Fruit fly (Drosophila melanogaster) whole organism, embryonic: Measurements from ENCODE around the gene CG34244.

Source experiments
- ATbp ChIP-seq: fragments of 200-800 bp; sonication (Bioruptor generic); optimal IDR thresholded peaks from 2 replicates; lab custom pipeline; 2017; ENCODE audit warnings: missing biosample characterization, mild to moderate bottlenecking, missing genetic modification characterization, missing genetic modification reagents
- Aef1 ChIP-seq: fragments of 200-800 bp; sonication (Bioruptor generic); IDR thresholded peaks from 3 replicates; pipeline ENCODE4 v1.3.6; 2022; ENCODE audit warnings: missing biosample characterization, missing genetic modification characterization
- CG10147 ChIP-seq: fragments of 200-800 bp; sonication (Bioruptor generic); optimal IDR thresholded peaks from 2 replicates; lab custom pipeline; 2019; ENCODE audit warnings: missing biosample characterization, mild to moderate bottlenecking, missing genetic modification characterization, moderate library complexity
- CG11398 ChIP-seq: fragments of 200-800 bp; sonication (Bioruptor generic); optimal IDR thresholded peaks from 2 replicates; lab custom pipeline; 2016; ENCODE audit warnings: missing biosample characterization, missing genetic modification characterization
- CG1233 ChIP-seq: fragments of 200-800 bp; sonication (Bioruptor generic); optimal IDR thresholded peaks from 4 replicates; lab custom pipeline; 2018; ENCODE audit warnings: missing biosample characterization, mild to moderate bottlenecking, missing genetic modification characterization
- CG12391 ChIP-seq: fragments of 200-800 bp; sonication (Bioruptor generic); optimal IDR thresholded peaks from 3 replicates; lab custom pipeline; 2018; ENCODE audit warnings: missing biosample characterization, mild to moderate bottlenecking, missing genetic modification characterization, moderate library complexity
- CG12769 ChIP-seq: fragments of 200-800 bp; sonication (Bioruptor generic); optimal IDR thresholded peaks from 2 replicates; lab custom pipeline; 2019; ENCODE audit warnings: missing biosample characterization, mild to moderate bottlenecking, missing genetic modification characterization, moderate library complexity
- CG14710 ChIP-seq: fragments of 200-800 bp; sonication (Bioruptor generic); optimal IDR thresholded peaks from 3 replicates; lab custom pipeline; 2019; ENCODE audit warnings: missing biosample characterization, mild to moderate bottlenecking, missing genetic modification characterization, moderate library complexity
- CG14860 ChIP-seq: fragments of 200-800 bp; sonication (Bioruptor generic); IDR thresholded peaks from 3 replicates; pipeline ENCODE4 v1.3.6; 2022; ENCODE audit warnings: missing biosample characterization, missing genetic modification characterization; ENCODE audit not compliant: partially characterized antibody
- CG15479 ChIP-seq: fragments of 200-800 bp; sonication (Bioruptor generic); optimal IDR thresholded peaks from 3 replicates; lab custom pipeline; 2019; ENCODE audit warnings: missing biosample characterization, mild to moderate bottlenecking, missing genetic modification characterization, moderate library complexity
- CG15696 ChIP-seq: fragments of 200-800 bp; sonication (Bioruptor generic); optimal IDR thresholded peaks from 2 replicates; lab custom pipeline; 2019; ENCODE audit warnings: missing biosample characterization, mild to moderate bottlenecking, missing genetic modification characterization, moderate library complexity
- CG18011 ChIP-seq: fragments of 200-800 bp; sonication (Bioruptor generic); optimal IDR thresholded peaks from 2 replicates; lab custom pipeline; 2017; ENCODE audit warnings: missing biosample characterization, missing genetic modification characterization, mild to moderate bottlenecking, moderate library complexity, missing genotype
- CG32532 ChIP-seq: fragments of 200-800 bp; sonication (Bioruptor generic); IDR thresholded peaks from 2 replicates; pipeline ENCODE4 v1.3.6; 2022; ENCODE audit warnings: missing biosample characterization, missing genetic modification characterization
- CG4854 ChIP-seq: fragments of 200-800 bp; sonication (Bioruptor generic); optimal IDR thresholded peaks from 2 replicates; lab custom pipeline; 2016; ENCODE audit warnings: missing biosample characterization, missing genetic modification characterization, inconsistent platforms
- CG6272 ChIP-seq: fragments of 200-800 bp; sonication (Bioruptor generic); IDR thresholded peaks from 2 replicates; pipeline ENCODE4 v1.3.6; 2022; ENCODE audit warnings: missing biosample characterization, missing genetic modification characterization
- CG6813 ChIP-seq: fragments of 200-800 bp; sonication (Bioruptor generic); optimal IDR thresholded peaks from 2 replicates; lab custom pipeline; 2017; ENCODE audit warnings: missing biosample characterization, missing genetic modification characterization, mild to moderate bottlenecking, moderate library complexity, missing genetic modification reagents
- CG7745 ChIP-seq: fragments of 200-800 bp; sonication (Bioruptor generic); optimal IDR thresholded peaks from 2 replicates; lab custom pipeline; 2018; ENCODE audit warnings: missing biosample characterization, mild to moderate bottlenecking, missing genetic modification characterization, moderate library complexity
- CG8765 ChIP-seq: fragments of 200-800 bp; sonication (Bioruptor generic); IDR thresholded peaks from 2 replicates; pipeline ENCODE4 v1.3.6; 2022; ENCODE audit warnings: missing biosample characterization, missing genetic modification characterization
- CG9817 ChIP-seq: fragments of 200-800 bp; sonication (Bioruptor generic); optimal IDR thresholded peaks from 2 replicates; lab custom pipeline; 2018; ENCODE audit warnings: missing biosample characterization, mild to moderate bottlenecking, missing genetic modification characterization, moderate library complexity
- CHES-1-like ChIP-seq: fragments of 200-800 bp; sonication (Bioruptor generic); optimal IDR thresholded peaks from 2 replicates; lab custom pipeline; 2016; ENCODE audit warnings: missing biosample characterization, missing genetic modification characterization
- CrebB ChIP-seq: fragments of 200-800 bp; sonication (Bioruptor generic); optimal IDR thresholded peaks from 3 replicates; lab custom pipeline; 2018; ENCODE audit warnings: missing biosample characterization, mild to moderate bottlenecking, missing genetic modification characterization
- D19B ChIP-seq: fragments of 200-800 bp; sonication (Bioruptor generic); optimal IDR thresholded peaks from 2 replicates; lab custom pipeline; 2017; ENCODE audit warnings: missing biosample characterization, mild to moderate bottlenecking, missing genetic modification characterization
- Doc3 ChIP-seq: fragments of 200-800 bp; sonication (Bioruptor generic); IDR thresholded peaks from 3 replicates; pipeline ENCODE4 v1.3.6; 2022; ENCODE audit warnings: missing biosample characterization, missing genetic modification characterization; ENCODE audit not compliant: partially characterized antibody
- H15 ChIP-seq: fragments of 200-800 bp; sonication (Bioruptor generic); IDR thresholded peaks from 3 replicates; pipeline ENCODE4 v1.3.6; 2022; ENCODE audit warnings: missing biosample characterization, missing genetic modification characterization
- H2.0 ChIP-seq: fragments of 200-800 bp; sonication (Bioruptor generic); IDR thresholded peaks from 2 replicates; pipeline ENCODE4 v1.3.6; 2022; ENCODE audit warnings: missing biosample characterization, missing genetic modification characterization
- Mad ChIP-seq: fragments of 200-800 bp; sonication (Bioruptor generic); optimal IDR thresholded peaks from 2 replicates; lab custom pipeline; 2016; ENCODE audit warnings: missing biosample characterization, missing genetic modification characterization
- NFAT ChIP-seq: fragments of 200-800 bp; sonication (Bioruptor generic); IDR thresholded peaks from 2 replicates; pipeline ENCODE4 v1.3.6; 2022; ENCODE audit warnings: missing biosample characterization, missing genetic modification characterization
- Neu2 ChIP-seq: fragments of 200-800 bp; sonication (Bioruptor generic); optimal IDR thresholded peaks from 3 replicates; lab custom pipeline; 2016; ENCODE audit warnings: missing biosample characterization, missing genetic modification characterization, borderline replicate concordance
- Opbp ChIP-seq: fragments of 200-800 bp; sonication (Bioruptor generic); IDR thresholded peaks from 3 replicates; pipeline ENCODE4 v1.3.6; 2022; ENCODE audit warnings: missing biosample characterization, missing genetic modification characterization; ENCODE audit not compliant: partially characterized antibody
- Optix ChIP-seq: fragments of 200-800 bp; sonication (Bioruptor generic); IDR thresholded peaks from 3 replicates; pipeline ENCODE4 v1.3.6; 2022; ENCODE audit warnings: missing biosample characterization, missing genetic modification characterization
- Ptx1 ChIP-seq: fragments of 200-800 bp; sonication (Bioruptor generic); IDR thresholded peaks from 2 replicates; pipeline ENCODE4 v1.3.6; 2022; ENCODE audit warnings: missing biosample characterization, missing genetic modification characterization
- Six4 ChIP-seq: fragments of 200-800 bp; sonication (Bioruptor generic); optimal IDR thresholded peaks from 2 replicates; lab custom pipeline; 2016; ENCODE audit warnings: missing biosample characterization, missing genetic modification characterization
- al ChIP-seq: fragments of 200-800 bp; sonication (Bioruptor generic); IDR thresholded peaks from 2 replicates; pipeline ENCODE4 v1.3.6; 2022; ENCODE audit warnings: missing biosample characterization, missing genetic modification characterization
- croc ChIP-seq: fragments of 200-800 bp; sonication (Bioruptor generic); conservative IDR thresholded peaks from 3 replicates; pipeline ENCODE4 v1.3.6; 2022; ENCODE audit warnings: missing biosample characterization, missing genetic modification characterization
- dan ChIP-seq: fragments of 200-800 bp; sonication (Bioruptor generic); IDR thresholded peaks from 2 replicates; pipeline ENCODE4 v1.3.6; 2022; ENCODE audit warnings: missing biosample characterization, missing genetic modification characterization
- esg ChIP-seq: fragments of 200-800 bp; sonication (Bioruptor generic); conservative IDR thresholded peaks from 2 replicates; pipeline ENCODE4 v1.3.6; 2022; ENCODE audit warnings: missing biosample characterization, missing genetic modification characterization
- ewg ChIP-seq: fragments of 200-800 bp; sonication (Bioruptor generic); optimal IDR thresholded peaks from 3 replicates; lab custom pipeline; 2017; ENCODE audit warnings: mild to moderate bottlenecking, missing biosample characterization, missing genetic modification reagents, missing genetic modification characterization
- grau ChIP-seq: fragments of 200-800 bp; optimal IDR thresholded peaks from 3 replicates; lab custom pipeline; 2019; ENCODE audit warnings: missing biosample characterization, mild to moderate bottlenecking, missing genetic modification characterization, moderate library complexity
- gsb-n ChIP-seq: fragments of 200-800 bp; sonication (Bioruptor generic); optimal IDR thresholded peaks from 3 replicates; lab custom pipeline; 2018; ENCODE audit warnings: missing biosample characterization, mild to moderate bottlenecking, missing genetic modification characterization
- gt ChIP-seq: fragments of 200-800 bp; sonication (Bioruptor generic); IDR thresholded peaks from 2 replicates; pipeline ENCODE4 v1.3.6; 2022; ENCODE audit warnings: missing biosample characterization, missing genetic modification characterization
- hkb ChIP-seq, 2 experiments: fragments of 200-800 bp in 1 of 2; fragments of >200 bp in 1 of 2; sonication (Bioruptor generic) in 1 of 2; IDR thresholded peaks in 1 of 2; optimal IDR thresholded peaks in 1 of 2; 2 replicates each; pipeline versions ENCODE4 v1.3.6 to Lab custom; 2017 to 2022; ENCODE audit warnings: missing biosample characterization in 1 of 2, missing genetic modification characterization in 1 of 2
- lab ChIP-seq: fragments of 200-800 bp; sonication (Bioruptor generic); optimal IDR thresholded peaks from 3 replicates; lab custom pipeline; 2017; ENCODE audit warnings: missing biosample characterization, missing genetic modification characterization, mild to moderate bottlenecking, moderate library complexity, missing genetic modification reagents
- org-1 ChIP-seq: fragments of 200-800 bp; sonication (Bioruptor generic); optimal IDR thresholded peaks from 2 replicates; lab custom pipeline; 2017; ENCODE audit warnings: missing biosample characterization, missing genetic modification characterization
- pita ChIP-seq: fragments of 200-800 bp; sonication (Bioruptor generic); optimal IDR thresholded peaks from 2 replicates; lab custom pipeline; 2017; ENCODE audit warnings: missing biosample characterization, mild to moderate bottlenecking, missing genetic modification characterization
- pros ChIP-seq: fragments of 200-800 bp; sonication (Bioruptor generic); optimal IDR thresholded peaks from 3 replicates; lab custom pipeline; 2019; ENCODE audit warnings: missing biosample characterization, mild to moderate bottlenecking, missing genetic modification characterization, moderate library complexity
- schlank ChIP-seq: fragments of 200-800 bp; sonication (Bioruptor generic); optimal IDR thresholded peaks from 2 replicates; lab custom pipeline; 2018; ENCODE audit warnings: missing biosample characterization, mild to moderate bottlenecking, missing genetic modification characterization
- tx ChIP-seq: fragments of 200-800 bp; sonication (Bioruptor generic); optimal IDR thresholded peaks from 2 replicates; lab custom pipeline; 2016; ENCODE audit warnings: missing biosample characterization, missing genetic modification characterization

CG34244 gene

DNA sequence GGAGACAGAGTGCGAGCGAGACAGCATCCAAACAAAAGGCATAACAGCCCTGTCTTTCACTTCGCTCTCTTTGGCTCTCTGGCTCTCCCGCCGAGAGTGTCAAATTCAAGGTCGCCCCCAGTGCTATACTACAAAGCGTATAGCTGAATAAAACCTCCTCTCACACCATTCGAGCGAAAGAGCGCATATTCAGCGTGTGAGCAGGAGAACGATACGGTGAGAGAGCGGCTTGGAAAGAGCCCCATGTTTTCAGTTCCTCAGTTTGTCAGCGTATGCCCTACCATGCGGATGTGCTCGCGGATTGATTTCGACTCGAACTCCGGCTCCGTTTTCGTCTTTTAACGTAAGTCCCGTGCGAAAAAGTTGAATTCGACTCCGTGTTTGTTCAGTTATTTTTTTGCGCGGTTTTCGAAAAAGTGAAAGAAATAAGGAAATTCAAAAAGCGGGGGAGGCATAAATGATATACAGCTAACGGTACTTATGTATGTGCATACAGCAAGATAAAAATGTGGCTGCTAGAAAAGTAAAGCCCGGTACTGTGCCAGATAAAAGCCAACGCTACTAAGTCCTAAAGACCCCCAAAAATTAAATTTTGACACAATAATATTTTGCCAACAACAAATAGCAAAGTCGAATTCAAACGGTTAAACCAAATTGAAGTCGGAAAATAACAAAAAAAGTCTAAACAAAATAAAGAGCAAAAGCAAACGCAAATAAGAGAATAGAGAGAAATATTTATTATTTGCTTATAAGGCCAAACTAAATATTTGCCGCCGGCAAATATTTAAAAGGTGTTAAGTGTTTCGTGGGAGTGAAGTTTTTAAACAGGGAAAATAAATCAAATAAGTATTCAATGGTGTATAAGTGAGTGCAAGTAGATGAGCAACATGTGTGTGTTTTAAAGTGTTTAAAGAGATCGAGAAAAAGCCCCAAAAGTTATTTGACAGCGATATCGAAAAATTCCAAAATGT lies 38.6 kb upstream of the CG34244 start, which contains the start of gene fz (continued):
- TF ChIP-seq CG32532 (GFP tag; lab: Robert Waterston, UW): peak; percentile 70; the same call in 1 of the 2 replicates
- no peak; the same call in 1 of the 2 replicates for TF ChIP-seq NFAT
- TF ChIP-seq CG7745 (tag; lab: Kevin White, UChicago): peak; percentile 53
- TF ChIP-seq Doc3: peak; percentile 56; the same call in 2 of the 3 replicates
- no peak for TF ChIP-seq CG11398 (GFP tag; lab: Kevin White, UChicago)
- TF ChIP-seq Six4 (GFP tag; lab: Kevin White, UChicago): no peak
- no peak for TF ChIP-seq gsb-n
- no peak for TF ChIP-seq schlank (tag; lab: Kevin White, UChicago)
- TF ChIP-seq org-1 (GFP tag; lab: Kevin White, UChicago): no peak
- no peak for TF ChIP-seq CG9817
- TF ChIP-seq CG15696 (tag; lab: Kevin White, UChicago): peak; percentile 74
- TF ChIP-seq H15 (GFP tag; lab: Robert Waterston, UW): no peak
- TF ChIP-seq dan (GFP tag; lab: Robert Waterston, UW): no peak
- peak; percentile 59 for TF ChIP-seq pros (GFP tag; lab: Kevin White, UChicago)
- TF ChIP-seq pita (GFP tag; lab: Kevin White, UChicago): no peak
- TF ChIP-seq Optix (GFP tag; lab: Robert Waterston, UW): peak; percentile 25; the same call in 1 of the 3 replicates
- peak; percentile 53 for TF ChIP-seq lab (GFP tag; lab: Kevin White, UChicago)
- TF ChIP-seq CG12769: no peak
- TF ChIP-seq CHES-1-like (GFP tag; lab: Kevin White, UChicago): no peak
- no peak for TF ChIP-seq CrebB (tag; lab: Kevin White, UChicago)
- TF ChIP-seq hkb (optimal IDR thresholded peaks at IDR 0.05; lab: Kevin White, UChicago): no peak
- TF ChIP-seq hkb (GFP tag; IDR thresholded peaks at IDR 0.05; lab: Robert Waterston, UW): no peak
- peak; percentile 36 for TF ChIP-seq ATbp
- TF ChIP-seq grau (tag; lab: Kevin White, UChicago): no peak
- no peak for TF ChIP-seq al (GFP tag; lab: Robert Waterston, UW)
- no peak for TF ChIP-seq CG4854 (GFP tag; lab: Kevin White, UChicago)
- TF ChIP-seq CG6813 (GFP tag; lab: Kevin White, UChicago): peak; percentile 62
- no peak for TF ChIP-seq CG12391 (tag; lab: Kevin White, UChicago)
- no peak for TF ChIP-seq CG10147 (GFP tag; lab: Kevin White, UChicago)
- no peak for TF ChIP-seq CG8765 (GFP tag; lab: Robert Waterston, UW)
- no peak for TF ChIP-seq Ptx1
- TF ChIP-seq CG15479: no peak
- no peak for TF ChIP-seq CG18011 (GFP tag; lab: Kevin White, UChicago)
- TF ChIP-seq ewg (GFP tag; lab: Kevin White, UChicago): no peak
- no peak for TF ChIP-seq Mad
- TF ChIP-seq tx (GFP tag; lab: Kevin White, UChicago): no peak
- peak; percentile 66; the same call in 2 of the 3 replicates for TF ChIP-seq Opbp (GFP tag; lab: Robert Waterston, UW)
- no peak for TF ChIP-seq H2.0
- TF ChIP-seq Aef1 (GFP tag; lab: Robert Waterston, UW): no peak
- TF ChIP-seq CG6272 (GFP tag; lab: Robert Waterston, UW): no peak
- TF ChIP-seq gt (GFP tag; lab: Robert Waterston, UW): no peak
- no peak for TF ChIP-seq croc (GFP tag; lab: Robert Waterston, UW)
- peak; percentile 23 for TF ChIP-seq CG1233 (GFP tag; lab: Kevin White, UChicago)
- no peak for TF ChIP-seq esg
- no peak for TF ChIP-seq Neu2 (GFP tag; lab: Kevin White, UChicago)
- TF ChIP-seq CG14860: no peak
- peak; percentile 36 for TF ChIP-seq CG14710 (tag; lab: Kevin White, UChicago)
- TF ChIP-seq D19B: peak; percentile 12
